Fruit fly (Drosophila melanogaster): ENCODE measurements around the gene bun.

DNA sequence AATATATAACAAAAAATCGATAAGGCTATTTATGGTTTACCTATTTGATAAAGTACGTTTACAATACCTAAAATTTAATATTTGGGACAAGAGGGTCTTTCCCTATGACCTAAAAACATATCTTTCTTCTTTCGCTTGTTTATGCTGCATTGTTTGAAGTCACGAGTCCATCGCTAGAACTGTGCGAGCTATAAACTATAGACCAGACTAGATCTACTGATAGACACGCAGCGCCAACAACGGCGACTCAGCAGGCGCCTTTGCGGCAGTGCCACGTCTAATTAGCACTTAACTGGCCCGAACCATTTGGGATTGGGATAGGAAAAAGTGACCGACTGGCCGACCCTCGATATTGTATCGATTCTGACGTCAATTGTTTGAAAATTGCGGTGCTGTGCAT, 73.4 kb downstream of the bun start:
- TF ChIP-seq Snoo (tag; optimal IDR thresholded peaks at IDR 0.05) (no peak), CG34367 (tag; optimal IDR thresholded peaks at IDR 0.05) (no peak)
